ENCODE assay signal across 5 fruit fly cellular contexts in the genomic region with DNA sequence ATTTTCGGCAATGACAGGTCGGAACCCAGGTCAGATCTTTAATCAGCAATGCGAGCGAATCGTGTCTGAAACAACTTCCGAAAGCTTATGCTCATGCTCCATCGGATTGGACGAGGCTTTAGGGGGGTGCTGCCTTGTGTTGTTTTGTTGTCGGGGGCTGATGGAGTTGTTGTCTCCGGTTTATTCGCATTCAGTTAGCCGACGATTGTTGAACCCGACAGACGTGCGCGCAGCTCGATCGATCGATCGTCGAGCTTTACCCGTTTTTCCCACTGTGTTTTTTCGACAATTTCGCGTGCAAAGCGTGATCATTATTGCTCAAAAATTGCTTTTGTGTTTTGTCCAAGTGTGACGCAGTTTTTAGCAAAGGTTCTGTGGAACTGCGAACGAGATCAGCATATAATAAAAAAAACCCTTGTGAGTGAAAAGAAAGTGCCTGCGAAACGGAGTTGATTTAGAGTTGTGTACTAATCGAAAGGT.
TF ChIP-seq lines count a peak whose summit lies in the region.

Gene CG17834 (plus strand): TSS at position 191 of the 480 bp plus-strand sequence.

- TF ChIP-seq CTCF in whole organism, embryonic (GFP tag; optimal IDR thresholded peaks at IDR 0.05; lab: Kevin White, UChicago) = no peak

TF ChIP-seq in whole organism, adult, 20 proteins besides CTCF, POLR2A, EP300 and RAD21:
- TF ChIP-seq tj (GFP tag; optimal IDR thresholded peaks at IDR 0.05; lab: Kevin White, UChicago) (peak; percentile 68), Crg-1 (GFP tag; optimal IDR thresholded peaks at IDR 0.05; lab: Kevin White, UChicago) (peak; percentile 35), Mnt (GFP tag; optimal IDR thresholded peaks at IDR 0.05; lab: Kevin White, UChicago) (peak; percentile 9), CG12768 (GFP tag; optimal IDR thresholded peaks at IDR 0.05; lab: Kevin White, UChicago) (no peak), toe (GFP tag; optimal IDR thresholded peaks at IDR 0.05; lab: Kevin White, UChicago) (no peak), Clk (GFP tag; optimal IDR thresholded peaks at IDR 0.05; lab: Kevin White, UChicago) (no peak), pad (GFP tag; optimal IDR thresholded peaks at IDR 0.05; lab: Kevin White, UChicago) (no peak), bab1 (GFP tag; optimal IDR thresholded peaks at IDR 0.05; lab: Kevin White, UChicago) (no peak)

TF ChIP-seq in whole organism, embryonic, 481 proteins besides CTCF, POLR2A, EP300 and RAD21 (continues in another document):
- TF ChIP-seq CG9817 (tag; optimal IDR thresholded peaks at IDR 0.05; lab: Kevin White, UChicago) (no peak), nom (GFP tag; optimal IDR thresholded peaks at IDR 0.05; lab: Kevin White, UChicago) (peak; percentile 65), Deaf1 (tag; optimal IDR thresholded peaks at IDR 0.05; lab: Kevin White, UChicago) (peak; percentile 87), Atf6 (GFP tag; IDR thresholded peaks at IDR 0.05; lab: Robert Waterston, UW) (0 out of 2 replicates have a peak, but pooled peaks have one; percentile 37), Fer3 (tag; optimal IDR thresholded peaks at IDR 0.05; lab: Kevin White, UChicago) (peak; percentile 11), CG8290 (GFP tag; optimal IDR thresholded peaks at IDR 0.05; lab: Kevin White, UChicago) (no peak), CG8290 (tag; optimal IDR thresholded peaks at IDR 0.05; lab: Kevin White, UChicago) (peak in 1 of 2 experiments; percentile 65), CG15696 (tag; optimal IDR thresholded peaks at IDR 0.05; lab: Kevin White, UChicago) (no peak), Drgx (GFP tag; IDR thresholded peaks at IDR 0.05; lab: Robert Waterston, UW) (0 out of 2 replicates have a peak, but pooled peaks have one; percentile 18), Optix (GFP tag; IDR thresholded peaks at IDR 0.05; lab: Robert Waterston, UW) (no peak), lab (GFP tag; optimal IDR thresholded peaks at IDR 0.05; lab: Kevin White, UChicago) (peak; percentile 71), CG15073 (GFP tag; optimal IDR thresholded peaks at IDR 0.05; lab: Kevin White, UChicago) (no peak), sob (GFP tag; IDR thresholded peaks at IDR 0.05; lab: Robert Waterston, UW) (0 out of 2 replicates have a peak, but pooled peaks have one; percentile 12), salm (tag; optimal IDR thresholded peaks at IDR 0.05; lab: Kevin White, UChicago) (no peak), CG13894 (tag; optimal IDR thresholded peaks at IDR 0.05; lab: Kevin White, UChicago) (peak; percentile 59), HLH3B (GFP tag; IDR thresholded peaks at IDR 0.05; lab: Robert Waterston, UW) (no peak), nmo (GFP tag; optimal IDR thresholded peaks at IDR 0.05; lab: Kevin White, UChicago) (no peak), Hmr (GFP tag; optimal IDR thresholded peaks at IDR 0.05; lab: Kevin White, UChicago) (peak; percentile 10), cwo (GFP tag; optimal IDR thresholded peaks at IDR 0.05; lab: Kevin White, UChicago) (peak; percentile 67)

TF ChIP-seq in whole organism, prepupa, 60 proteins besides CTCF, POLR2A, EP300 and RAD21 (continues in another document):
- no peak for TF ChIP-seq CG8319 (GFP tag; optimal IDR thresholded peaks at IDR 0.05; lab: Kevin White, UChicago)
- no peak for TF ChIP-seq CG11902 (GFP tag; optimal IDR thresholded peaks at IDR 0.05; lab: Kevin White, UChicago)
- TF ChIP-seq CG15336 (GFP tag; IDR thresholded peaks at IDR 0.05; lab: Robert Waterston, UW) = 0 out of 2 replicates have a peak, but pooled peaks have one; percentile 15
- peak; percentile 6 for TF ChIP-seq CG6808 (GFP tag; optimal IDR thresholded peaks at IDR 0.05; lab: Kevin White, UChicago)
- no peak for TF ChIP-seq Eip93F (GFP tag; optimal IDR thresholded peaks at IDR 0.05; lab: Kevin White, UChicago)
- no peak for TF ChIP-seq Sox14 (GFP tag; optimal IDR thresholded peaks at IDR 0.05; lab: Kevin White, UChicago)
- TF ChIP-seq CG6276 (GFP tag; optimal IDR thresholded peaks at IDR 0.05; lab: Kevin White, UChicago) = peak; percentile 3
- TF ChIP-seq CG3919 (GFP tag; optimal IDR thresholded peaks at IDR 0.05; lab: Kevin White, UChicago) = no peak
- no peak for TF ChIP-seq CG11762 (GFP tag; optimal IDR thresholded peaks at IDR 0.05; lab: Kevin White, UChicago; ENCODE audit: insufficient read depth)
- TF ChIP-seq Gug (GFP tag; IDR thresholded peaks at IDR 0.05; lab: Robert Waterston, UW) = no peak; the same call in 1 of the 2 replicates
- TF ChIP-seq dsx (GFP tag; optimal IDR thresholded peaks at IDR 0.05; lab: Kevin White, UChicago; ENCODE audit: poor library complexity, severe bottlenecking) = no peak
- no peak for TF ChIP-seq fkh (GFP tag; optimal IDR thresholded peaks at IDR 0.05; lab: Kevin White, UChicago)
- TF ChIP-seq vri (GFP tag; optimal IDR thresholded peaks at IDR 0.05; lab: Kevin White, UChicago) = peak; percentile 16
- TF ChIP-seq Smox (GFP tag; optimal IDR thresholded peaks at IDR 0.05; lab: Kevin White, UChicago) = no peak
- TF ChIP-seq CG6854 (GFP tag; optimal IDR thresholded peaks at IDR 0.05; lab: Kevin White, UChicago) = peak; percentile 82
- TF ChIP-seq cyc (GFP tag; optimal IDR thresholded peaks at IDR 0.05; lab: Kevin White, UChicago) = no peak
- no peak for TF ChIP-seq CG6792 (GFP tag; optimal IDR thresholded peaks at IDR 0.05; lab: Kevin White, UChicago)
- no peak for TF ChIP-seq fd85E (GFP tag; optimal IDR thresholded peaks at IDR 0.05; lab: Kevin White, UChicago)
- no peak for TF ChIP-seq CG32006 (GFP tag; optimal IDR thresholded peaks at IDR 0.05; lab: Kevin White, UChicago)
- TF ChIP-seq topi (GFP tag; optimal IDR thresholded peaks at IDR 0.05; lab: Kevin White, UChicago) = no peak

TF ChIP-seq in whole organism, pupa, 21 proteins besides CTCF, POLR2A, EP300 and RAD21:
- peak; percentile 81 for TF ChIP-seq EcR (GFP tag; optimal IDR thresholded peaks at IDR 0.05; lab: Kevin White, UChicago)
- no peak for TF ChIP-seq gl (tag; optimal IDR thresholded peaks at IDR 0.05; lab: Kevin White, UChicago)
- TF ChIP-seq fd96Ca (GFP tag; IDR thresholded peaks at IDR 0.05; lab: Robert Waterston, UW) = no peak
- no peak for TF ChIP-seq CG12605 (GFP tag; IDR thresholded peaks at IDR 0.05; lab: Robert Waterston, UW)
- TF ChIP-seq Ets98B (GFP tag; IDR thresholded peaks at IDR 0.05; lab: Robert Waterston, UW) = peak; percentile 64; the same call in 1 of the 2 replicates
- TF ChIP-seq CG10348 (GFP tag; IDR thresholded peaks at IDR 0.05; lab: Robert Waterston, UW) = no peak
- no peak for TF ChIP-seq Pif1A (GFP tag; optimal IDR thresholded peaks at IDR 0.05; lab: Kevin White, UChicago)
- no peak for TF ChIP-seq CG32121 (GFP tag; IDR thresholded peaks at IDR 0.05; lab: Robert Waterston, UW)
- TF ChIP-seq CG15710 (tag; optimal IDR thresholded peaks at IDR 0.05; lab: Kevin White, UChicago) = no peak
- peak; percentile 49; the same call in 1 of the 3 replicates for TF ChIP-seq CG4496 (GFP tag; IDR thresholded peaks at IDR 0.05; lab: Robert Waterston, UW)
- no peak for TF ChIP-seq CG34367 (tag; optimal IDR thresholded peaks at IDR 0.05; lab: Kevin White, UChicago)
- TF ChIP-seq CG8159 (tag; optimal IDR thresholded peaks at IDR 0.05; lab: Kevin White, UChicago) = no peak
- no peak for TF ChIP-seq CG8301 (tag; optimal IDR thresholded peaks at IDR 0.05; lab: Kevin White, UChicago)
- no peak for TF ChIP-seq Pif1B (GFP tag; optimal IDR thresholded peaks at IDR 0.05; lab: Kevin White, UChicago)
- no peak for TF ChIP-seq rn (GFP tag; IDR thresholded peaks at IDR 0.05; lab: Robert Waterston, UW)
- TF ChIP-seq D1 (tag; optimal IDR thresholded peaks at IDR 0.05; lab: Kevin White, UChicago) = no peak
- TF ChIP-seq CG13204 (GFP tag; optimal IDR thresholded peaks at IDR 0.05; lab: Kevin White, UChicago) = no peak
- TF ChIP-seq CG9948 (tag; optimal IDR thresholded peaks at IDR 0.05; lab: Kevin White, UChicago) = no peak
- no peak for TF ChIP-seq CG17806 (tag; optimal IDR thresholded peaks at IDR 0.05; lab: Kevin White, UChicago)
- TF ChIP-seq Snoo (tag; optimal IDR thresholded peaks at IDR 0.05; lab: Kevin White, UChicago) = peak; percentile 34
- no peak for TF ChIP-seq CG14655 (GFP tag; optimal IDR thresholded peaks at IDR 0.05; lab: Kevin White, UChicago)

TF ChIP-seq in whole organism, wandering third instar larva, 38 proteins besides CTCF, POLR2A, EP300 and RAD21:
- TF ChIP-seq woc (GFP tag; optimal IDR thresholded peaks at IDR 0.05; lab: Kevin White, UChicago) (no peak), HLH106 (tag; optimal IDR thresholded peaks at IDR 0.05; lab: Kevin White, UChicago) (peak; percentile 20), br (GFP tag; optimal IDR thresholded peaks at IDR 0.05; lab: Kevin White, UChicago) (peak; percentile 45), Dif (GFP tag; optimal IDR thresholded peaks at IDR 0.05; lab: Kevin White, UChicago; ENCODE audit: partially characterized antibody) (peak; percentile 59), Sp1 (GFP tag; optimal IDR thresholded peaks at IDR 0.05; lab: Kevin White, UChicago) (peak; percentile 67), Hr83 (GFP tag; optimal IDR thresholded peaks at IDR 0.05; lab: Kevin White, UChicago; ENCODE audit: poor library complexity, severe bottlenecking) (peak; percentile 61), Rel (GFP tag; optimal IDR thresholded peaks at IDR 0.05; lab: Kevin White, UChicago) (no peak), Rel (tag; optimal IDR thresholded peaks at IDR 0.05; lab: Kevin White, UChicago) (peak; percentile 85), foxo (GFP tag; optimal IDR thresholded peaks at IDR 0.05; lab: Kevin White, UChicago) (peak in 1 of 2 experiments; percentile 16), OdsH (GFP tag; optimal IDR thresholded peaks at IDR 0.05; lab: Kevin White, UChicago) (no peak), Hnf4 (GFP tag; optimal IDR thresholded peaks at IDR 0.05; lab: Kevin White, UChicago) (peak; percentile 17), Vsx2 (GFP tag; optimal IDR thresholded peaks at IDR 0.05; lab: Kevin White, UChicago; ENCODE audit: partially characterized antibody) (peak; percentile 74)
